Fruit fly (Drosophila melanogaster) whole organism, embryonic: ENCODE measurements around the gene CG10413.

Source experiments
- B-H2 ChIP-seq: fragments of 200-800 bp; sonication (Bioruptor generic); optimal IDR thresholded peaks from 2 replicates; lab custom pipeline; 2018; ENCODE audit warnings: missing biosample characterization, mild to moderate bottlenecking, missing genetic modification characterization
- CG12299 ChIP-seq: fragments of 200-800 bp; sonication (Bioruptor generic); optimal IDR thresholded peaks from 2 replicates; lab custom pipeline; 2018; ENCODE audit warnings: missing biosample characterization, mild to moderate bottlenecking, missing genetic modification characterization
- CG12391 ChIP-seq: fragments of 200-800 bp; sonication (Bioruptor generic); optimal IDR thresholded peaks from 3 replicates; lab custom pipeline; 2018; ENCODE audit warnings: missing biosample characterization, mild to moderate bottlenecking, missing genetic modification characterization, moderate library complexity
- CG12942 ChIP-seq: fragments of 200-800 bp; sonication (Bioruptor generic); optimal IDR thresholded peaks from 3 replicates; lab custom pipeline; 2016; ENCODE audit warnings: missing biosample characterization, missing genetic modification characterization
- CG13296 ChIP-seq: fragments of 200-800 bp; sonication (Bioruptor generic); optimal IDR thresholded peaks from 3 replicates; lab custom pipeline; 2018; ENCODE audit warnings: missing biosample characterization, mild to moderate bottlenecking, missing genetic modification characterization
- CG16815 ChIP-seq: fragments of 200-800 bp; sonication (Bioruptor generic); optimal IDR thresholded peaks from 3 replicates; lab custom pipeline; 2017; ENCODE audit warnings: missing biosample characterization, mild to moderate bottlenecking, missing genetic modification characterization
- CG17361 ChIP-seq: fragments of 200-800 bp; sonication (Bioruptor generic); IDR thresholded peaks from 3 replicates; pipeline ENCODE4 v1.3.6; 2022; ENCODE audit warnings: missing biosample characterization, missing genetic modification characterization
- CG17612 ChIP-seq: fragments of 200-800 bp; sonication (Bioruptor generic); IDR thresholded peaks from 2 replicates; pipeline ENCODE4 v1.3.6; 2022; ENCODE audit warnings: missing biosample characterization, missing genetic modification characterization
- CG32532 ChIP-seq: fragments of 200-800 bp; sonication (Bioruptor generic); IDR thresholded peaks from 2 replicates; pipeline ENCODE4 v1.3.6; 2022; ENCODE audit warnings: missing biosample characterization, missing genetic modification characterization
- CG4820 ChIP-seq: fragments of 200-800 bp; sonication (Bioruptor generic); optimal IDR thresholded peaks from 3 replicates; lab custom pipeline; 2016; ENCODE audit warnings: missing biosample characterization, missing genetic modification characterization
- CG5180 ChIP-seq: fragments of 200-800 bp; sonication (Bioruptor generic); optimal IDR thresholded peaks from 3 replicates; lab custom pipeline; 2017; ENCODE audit warnings: missing biosample characterization, missing genetic modification characterization, mild to moderate bottlenecking, moderate library complexity, missing genetic modification reagents
- CG6254 ChIP-seq: fragments of 200-800 bp; sonication (Bioruptor generic); optimal IDR thresholded peaks from 3 replicates; lab custom pipeline; 2017; ENCODE audit warnings: mild to moderate bottlenecking, missing biosample characterization, missing genetic modification reagents, missing genetic modification characterization
- CG6654 ChIP-seq: fragments of 200-800 bp; sonication (Bioruptor generic); optimal IDR thresholded peaks from 2 replicates; lab custom pipeline; 2017; ENCODE audit warnings: missing biosample characterization, mild to moderate bottlenecking, missing genetic modification characterization
- CG6791 ChIP-seq: fragments of 200-800 bp; sonication (Bioruptor generic); IDR thresholded peaks from 3 replicates; pipeline ENCODE4 v1.3.6; 2022; ENCODE audit warnings: missing biosample characterization, missing genetic modification characterization; ENCODE audit not compliant: partially characterized antibody
- CG8290 ChIP-seq, 3 experiments: fragments of 200-800 bp; sonication (Bioruptor generic); optimal IDR thresholded peaks; 2 replicates each; lab custom pipeline; 2016 to 2019; ENCODE audit warnings: missing biosample characterization in 3 of 3, missing genetic modification characterization in 3 of 3, mild to moderate bottlenecking in 2 of 3, moderate library complexity in 1 of 3
- CG8765 ChIP-seq: fragments of 200-800 bp; sonication (Bioruptor generic); IDR thresholded peaks from 2 replicates; pipeline ENCODE4 v1.3.6; 2022; ENCODE audit warnings: missing biosample characterization, missing genetic modification characterization
- CG9727 ChIP-seq: fragments of 200-800 bp; sonication (Bioruptor generic); optimal IDR thresholded peaks from 3 replicates; lab custom pipeline; 2017; ENCODE audit warnings: missing biosample characterization, mild to moderate bottlenecking, missing genetic modification characterization
- CrebB ChIP-seq: fragments of 200-800 bp; sonication (Bioruptor generic); optimal IDR thresholded peaks from 3 replicates; lab custom pipeline; 2018; ENCODE audit warnings: missing biosample characterization, mild to moderate bottlenecking, missing genetic modification characterization
- Eip74EF ChIP-seq, 2 experiments: fragments of 200-800 bp in 1 of 2; fragments of >200 bp in 1 of 2; sonication (Bioruptor generic) in 1 of 2; optimal IDR thresholded peaks; 2 replicates each; lab custom pipeline; 2017 to 2019; ENCODE audit warnings: missing biosample characterization in 2 of 2, missing genetic modification characterization in 2 of 2, mild to moderate bottlenecking in 1 of 2, moderate library complexity in 1 of 2
- Ets65A ChIP-seq: fragments of 200-800 bp; sonication (Bioruptor generic); peaks from one replicate; lab custom pipeline; 2016; ENCODE audit warnings: missing biosample characterization, missing genetic modification characterization
- H15 ChIP-seq: fragments of 200-800 bp; sonication (Bioruptor generic); IDR thresholded peaks from 3 replicates; pipeline ENCODE4 v1.3.6; 2022; ENCODE audit warnings: missing biosample characterization, missing genetic modification characterization
- HLHmδ ChIP-seq: fragments of 200-800 bp; sonication (Bioruptor generic); optimal IDR thresholded peaks from 2 replicates; lab custom pipeline; 2018; ENCODE audit warnings: missing biosample characterization, mild to moderate bottlenecking, missing genetic modification characterization, moderate library complexity
- Kr ChIP-seq: fragments of 200-800 bp; sonication (Bioruptor generic); optimal IDR thresholded peaks from 2 replicates; lab custom pipeline; 2017; ENCODE audit warnings: missing biosample characterization, mild to moderate bottlenecking, missing genetic modification characterization
- Sry-δ ChIP-seq: fragments of 200-800 bp; sonication (Bioruptor generic); optimal IDR thresholded peaks from 2 replicates; lab custom pipeline; 2016; ENCODE audit warnings: missing biosample characterization, missing genetic modification characterization
- ap ChIP-seq: fragments of 200-800 bp; sonication (Bioruptor generic); IDR thresholded peaks from 2 replicates; pipeline ENCODE4 v1.3.6; 2022; ENCODE audit warnings: missing biosample characterization, missing genetic modification characterization
- btn ChIP-seq: fragments of 200-800 bp; sonication (Bioruptor generic); optimal IDR thresholded peaks from 2 replicates; lab custom pipeline; 2016; ENCODE audit warnings: missing biosample characterization, missing genetic modification characterization
- cas ChIP-seq: fragments of 200-800 bp; sonication (Bioruptor generic); IDR thresholded peaks from 2 replicates; pipeline ENCODE4 v1.3.6; 2022; ENCODE audit warnings: missing biosample characterization, missing genetic modification characterization
- da ChIP-seq: fragments of 200-800 bp; sonication (Bioruptor generic); optimal IDR thresholded peaks from 2 replicates; lab custom pipeline; 2016; ENCODE audit warnings: missing biosample characterization, missing genetic modification characterization
- gsb ChIP-seq: fragments of 200-800 bp; sonication (Bioruptor generic); IDR thresholded peaks from 2 replicates; pipeline ENCODE4 v1.3.6; 2022; ENCODE audit warnings: missing biosample characterization, missing genetic modification characterization
- hb ChIP-seq: fragments of 200-800 bp; sonication (Bioruptor generic); IDR thresholded peaks from 3 replicates; pipeline ENCODE4 v1.3.6; 2022; ENCODE audit warnings: missing biosample characterization, missing genetic modification characterization; ENCODE audit not compliant: partially characterized antibody
- kah ChIP-seq: fragments of 200-800 bp; sonication (Bioruptor generic); optimal IDR thresholded peaks from 2 replicates; lab custom pipeline; 2018; ENCODE audit warnings: missing biosample characterization, mild to moderate bottlenecking, missing genetic modification characterization
- lab ChIP-seq: fragments of 200-800 bp; sonication (Bioruptor generic); optimal IDR thresholded peaks from 3 replicates; lab custom pipeline; 2017; ENCODE audit warnings: missing biosample characterization, missing genetic modification characterization, mild to moderate bottlenecking, moderate library complexity, missing genetic modification reagents
- mam ChIP-seq: fragments of 200-800 bp; sonication (Bioruptor generic); optimal IDR thresholded peaks from 3 replicates; lab custom pipeline; 2016; ENCODE audit warnings: missing biosample characterization, missing genetic modification characterization
- nerfin-2 ChIP-seq: fragments of 200-800 bp; sonication (Bioruptor generic); IDR thresholded peaks from 2 replicates; pipeline ENCODE4 v1.3.6; 2022; ENCODE audit warnings: missing biosample characterization, missing genetic modification characterization; ENCODE audit not compliant: partially characterized antibody
- pho ChIP-seq: fragments of 200-800 bp; sonication (Bioruptor generic); optimal IDR thresholded peaks from 2 replicates; lab custom pipeline; 2016; ENCODE audit warnings: missing biosample characterization, missing genetic modification characterization
- pnt ChIP-seq: fragments of 200-800 bp; sonication (Bioruptor generic); optimal IDR thresholded peaks from 3 replicates; lab custom pipeline; 2016; ENCODE audit warnings: missing biosample characterization, missing genetic modification characterization
- run ChIP-seq: fragments of 200-800 bp; sonication (Bioruptor generic); optimal IDR thresholded peaks from 3 replicates; lab custom pipeline; 2018; ENCODE audit warnings: missing biosample characterization, mild to moderate bottlenecking, missing genetic modification characterization
- slbo ChIP-seq: fragments of 200-800 bp; sonication (Bioruptor generic); IDR thresholded peaks from 2 replicates; pipeline ENCODE4 v1.3.6; 2022; ENCODE audit warnings: missing biosample characterization, missing genetic modification characterization
- so ChIP-seq: fragments of 200-800 bp; sonication (Bioruptor generic); IDR thresholded peaks from 3 replicates; pipeline ENCODE4 v1.3.6; 2022; ENCODE audit warnings: missing biosample characterization, missing genetic modification characterization
- sob ChIP-seq: fragments of 200-800 bp; sonication (Bioruptor generic); IDR thresholded peaks from 2 replicates; pipeline ENCODE4 v1.3.6; 2022; ENCODE audit warnings: missing biosample characterization, missing genetic modification characterization
- stc ChIP-seq: fragments of 200-800 bp; sonication (Bioruptor generic); IDR thresholded peaks from 2 replicates; pipeline ENCODE4 v1.3.6; 2022; ENCODE audit warnings: missing biosample characterization, missing genetic modification characterization
- tx ChIP-seq: fragments of 200-800 bp; sonication (Bioruptor generic); optimal IDR thresholded peaks from 2 replicates; lab custom pipeline; 2016; ENCODE audit warnings: missing biosample characterization, missing genetic modification characterization

CG10413 gene

dm6 chr2L:18566235-18567158 lies 38.6 kb downstream of the CG10413 start (continued):
- no peak for TF ChIP-seq sob (GFP tag; lab: Robert Waterston, UW)
- no peak for TF ChIP-seq Ets65A (GFP tag; lab: Kevin White, UChicago)
- 0 out of 2 replicates have a peak, but pooled peaks have one; percentile 17 for TF ChIP-seq CG32532 (GFP tag; lab: Robert Waterston, UW)
- no peak for TF ChIP-seq stc (GFP tag; lab: Robert Waterston, UW)
- no peak for TF ChIP-seq CG8290 (GFP tag; optimal IDR thresholded peaks at IDR 0.05; lab: Kevin White, UChicago)
- TF ChIP-seq CG8290 (tag; optimal IDR thresholded peaks at IDR 0.05; lab: Kevin White, UChicago) = peak in 1 of 2 experiments; percentile 7
- TF ChIP-seq CG5180 = no peak
- no peak for TF ChIP-seq CG6654 (GFP tag; lab: Kevin White, UChicago)
- no peak for TF ChIP-seq CG6791 (GFP tag; lab: Robert Waterston, UW)
- TF ChIP-seq hb (GFP tag; lab: Robert Waterston, UW) = no peak
- TF ChIP-seq CG13296 (GFP tag; lab: Kevin White, UChicago) = no peak
- TF ChIP-seq CG17612 (GFP tag; lab: Robert Waterston, UW) = no peak
- no peak for TF ChIP-seq H15 (GFP tag; lab: Robert Waterston, UW)
- TF ChIP-seq lab = peak; percentile 42
- TF ChIP-seq CG6254 (GFP tag; lab: Kevin White, UChicago) = no peak
- TF ChIP-seq Kr (GFP tag; lab: Kevin White, UChicago) = no peak
- no peak for TF ChIP-seq CG8765
- no peak for TF ChIP-seq so (GFP tag; lab: Robert Waterston, UW)
- no peak for TF ChIP-seq gsb (GFP tag; lab: Robert Waterston, UW)
- TF ChIP-seq pho (GFP tag; lab: Kevin White, UChicago) = no peak
- no peak for TF ChIP-seq CG12942 (GFP tag; lab: Kevin White, UChicago)
- no peak for TF ChIP-seq CG12299 (tag; lab: Kevin White, UChicago)
- TF ChIP-seq mam (GFP tag; lab: Kevin White, UChicago) = peak; percentile 21
- TF ChIP-seq CG17361 (GFP tag; lab: Robert Waterston, UW) = peak; percentile 48; the same call in 2 of the 3 replicates
- no peak for TF ChIP-seq CG4820
- TF ChIP-seq ap (GFP tag; lab: Robert Waterston, UW) = no peak
- no peak for TF ChIP-seq pnt (GFP tag; lab: Kevin White, UChicago)
- no peak for TF ChIP-seq run (tag; lab: Kevin White, UChicago)
- TF ChIP-seq nerfin-2 = no peak
- no peak for TF ChIP-seq CrebB (tag; lab: Kevin White, UChicago)
- TF ChIP-seq da (GFP tag; lab: Kevin White, UChicago) = no peak
- TF ChIP-seq B-H2 (GFP tag; lab: Kevin White, UChicago) = no peak
- peak; percentile 51 for TF ChIP-seq CG12391 (tag; lab: Kevin White, UChicago)
- peak; percentile 52 for TF ChIP-seq CG9727 (GFP tag; lab: Kevin White, UChicago)
- no peak for TF ChIP-seq tx (GFP tag; lab: Kevin White, UChicago)
- TF ChIP-seq Sry-δ (GFP tag; lab: Kevin White, UChicago) = no peak
- no peak for TF ChIP-seq cas (GFP tag; lab: Robert Waterston, UW)
- no peak for TF ChIP-seq btn (GFP tag; lab: Kevin White, UChicago)
- TF ChIP-seq HLHmδ = no peak
- no peak for TF ChIP-seq Eip74EF (GFP tag; optimal IDR thresholded peaks at IDR 0.05; lab: Kevin White, UChicago)
- peak; percentile 28; the same call in 1 of the 2 replicates for TF ChIP-seq slbo (GFP tag; lab: Robert Waterston, UW)
- no peak for TF ChIP-seq kah (GFP tag; lab: Kevin White, UChicago)
- peak; percentile 23 for TF ChIP-seq CG16815
